Fruit fly (Drosophila melanogaster) whole organism, embryonic: ENCODE data around the gene sesB.

ENCODE experiments used
- Bdp1 ChIP-seq: fragments of 200-800 bp; sonication (Bioruptor generic); optimal IDR thresholded peaks from 3 replicates; lab custom pipeline; 2016; ENCODE audit warnings: missing biosample characterization, missing genetic modification characterization
- CG10274 ChIP-seq: fragments of 200-800 bp; sonication (Bioruptor generic); optimal IDR thresholded peaks from 3 replicates; lab custom pipeline; 2017; ENCODE audit warnings: missing biosample characterization, mild to moderate bottlenecking, missing genetic modification characterization
- CG10654 ChIP-seq: fragments of 200-800 bp; sonication (Bioruptor generic); optimal IDR thresholded peaks from 2 replicates; lab custom pipeline; 2016; ENCODE audit warnings: missing biosample characterization, missing genetic modification characterization
- CG11085 ChIP-seq: fragments of 200-800 bp; sonication (Bioruptor generic); IDR thresholded peaks from 2 replicates; pipeline ENCODE4 v1.3.6; 2022; ENCODE audit warnings: missing biosample characterization, missing genetic modification characterization
- CG11398 ChIP-seq: fragments of 200-800 bp; sonication (Bioruptor generic); optimal IDR thresholded peaks from 2 replicates; lab custom pipeline; 2016; ENCODE audit warnings: missing biosample characterization, missing genetic modification characterization
- CG16813 ChIP-seq: fragments of 200-800 bp; sonication (Bioruptor generic); IDR thresholded peaks from 3 replicates; pipeline ENCODE4 v1.3.6; 2022; ENCODE audit warnings: missing biosample characterization, missing genetic modification characterization; ENCODE audit not compliant: partially characterized antibody
- CG17328 ChIP-seq: fragments of 200-800 bp; sonication (Bioruptor generic); IDR thresholded peaks from 2 replicates; pipeline ENCODE4 v1.3.6; 2022; ENCODE audit warnings: missing biosample characterization, missing genetic modification characterization
- CG18476 ChIP-seq: fragments of 200-800 bp; sonication (Bioruptor generic); optimal IDR thresholded peaks from 2 replicates; lab custom pipeline; 2016; ENCODE audit warnings: missing biosample characterization, mild to moderate bottlenecking, missing genetic modification characterization
- CG2129 ChIP-seq: fragments of 200-800 bp; sonication (Bioruptor generic); IDR thresholded peaks from 2 replicates; pipeline ENCODE4 v1.3.6; 2022; ENCODE audit warnings: missing biosample characterization, missing genetic modification characterization; ENCODE audit not compliant: partially characterized antibody
- CG2712 ChIP-seq: fragments of 200-800 bp; optimal IDR thresholded peaks from 3 replicates; lab custom pipeline; 2019; ENCODE audit warnings: missing biosample characterization, mild to moderate bottlenecking, missing genetic modification characterization, moderate library complexity
- CG32767 ChIP-seq: fragments of 200-800 bp; sonication (Bioruptor generic); IDR thresholded peaks from 2 replicates; pipeline ENCODE4 v1.3.6; 2022; ENCODE audit warnings: missing biosample characterization, missing genetic modification characterization
- CG3407 ChIP-seq: fragments of 200-800 bp; sonication (Bioruptor generic); optimal IDR thresholded peaks from 2 replicates; lab custom pipeline; 2018; ENCODE audit warnings: missing biosample characterization, mild to moderate bottlenecking, missing genetic modification characterization
- CG42726 ChIP-seq: fragments of 200-800 bp; sonication (Bioruptor generic); IDR thresholded peaks from 2 replicates; pipeline ENCODE4 v1.3.6; 2022; ENCODE audit warnings: missing biosample characterization, missing genetic modification characterization; ENCODE audit not compliant: partially characterized antibody
- CG4424 ChIP-seq: fragments of 200-800 bp; sonication (Bioruptor generic); optimal IDR thresholded peaks from 3 replicates; lab custom pipeline; 2016; ENCODE audit warnings: missing biosample characterization, missing genetic modification characterization
- CG4617 ChIP-seq: fragments of 200-800 bp; sonication (Bioruptor generic); optimal IDR thresholded peaks from 3 replicates; lab custom pipeline; 2016; ENCODE audit warnings: missing biosample characterization, missing genetic modification characterization, borderline replicate concordance
- CG4820 ChIP-seq: fragments of 200-800 bp; sonication (Bioruptor generic); optimal IDR thresholded peaks from 3 replicates; lab custom pipeline; 2016; ENCODE audit warnings: missing biosample characterization, missing genetic modification characterization
- CG7987 ChIP-seq: fragments of 200-800 bp; sonication (Bioruptor generic); optimal IDR thresholded peaks from 2 replicates; lab custom pipeline; 2018; ENCODE audit warnings: missing biosample characterization, mild to moderate bottlenecking, missing genetic modification characterization, moderate library complexity
- CG8478 ChIP-seq: fragments of >200 bp; optimal IDR thresholded peaks from 2 replicates; lab custom pipeline; 2018
- CG8765 ChIP-seq: fragments of 200-800 bp; sonication (Bioruptor generic); IDR thresholded peaks from 2 replicates; pipeline ENCODE4 v1.3.6; 2022; ENCODE audit warnings: missing biosample characterization, missing genetic modification characterization
- CG9727 ChIP-seq: fragments of 200-800 bp; sonication (Bioruptor generic); optimal IDR thresholded peaks from 3 replicates; lab custom pipeline; 2017; ENCODE audit warnings: missing biosample characterization, mild to moderate bottlenecking, missing genetic modification characterization
- CkIIα-i1 ChIP-seq: fragments of 200-800 bp; sonication (Bioruptor generic); IDR thresholded peaks from 2 replicates; pipeline ENCODE4 v1.3.6; 2022; ENCODE audit warnings: missing biosample characterization, missing genetic modification characterization
- Dek ChIP-seq: fragments of 200-800 bp; sonication (Bioruptor generic); optimal IDR thresholded peaks from 3 replicates; lab custom pipeline; 2019; ENCODE audit warnings: missing biosample characterization, mild to moderate bottlenecking, missing genetic modification characterization, moderate library complexity
- Hey ChIP-seq: fragments of 200-800 bp; sonication (Bioruptor generic); optimal IDR thresholded peaks from 3 replicates; lab custom pipeline; 2018; ENCODE audit warnings: missing biosample characterization, mild to moderate bottlenecking, missing genetic modification characterization
- Hmr ChIP-seq: fragments of 200-800 bp; sonication (Bioruptor generic); optimal IDR thresholded peaks from 3 replicates; lab custom pipeline; 2017; ENCODE audit warnings: mild to moderate bottlenecking, missing biosample characterization, missing genetic modification reagents, missing genetic modification characterization
- Jarid2 ChIP-seq: fragments of 200-800 bp; sonication (Bioruptor generic); optimal IDR thresholded peaks from 3 replicates; lab custom pipeline; 2017; ENCODE audit warnings: mild to moderate bottlenecking, missing biosample characterization, missing genetic modification reagents, missing genetic modification characterization
- Mad ChIP-seq: fragments of 200-800 bp; sonication (Bioruptor generic); optimal IDR thresholded peaks from 2 replicates; lab custom pipeline; 2016; ENCODE audit warnings: missing biosample characterization, missing genetic modification characterization
- NC2β ChIP-seq: fragments of 200-800 bp; sonication (Bioruptor generic); optimal IDR thresholded peaks from 2 replicates; lab custom pipeline; 2016; ENCODE audit warnings: missing biosample characterization, missing genetic modification characterization
- Sin3A ChIP-seq: fragments of >200 bp; optimal IDR thresholded peaks from 2 replicates; lab custom pipeline; 2018
- Sox100B ChIP-seq: fragments of 200-800 bp; sonication (Bioruptor generic); optimal IDR thresholded peaks from 3 replicates; lab custom pipeline; 2018; ENCODE audit warnings: missing biosample characterization, mild to moderate bottlenecking, missing genetic modification characterization
- Taf1 ChIP-seq: fragments of 200-800 bp; sonication (Bioruptor generic); IDR thresholded peaks from 2 replicates; pipeline ENCODE4 v1.3.6; 2022; ENCODE audit warnings: missing biosample characterization, missing genetic modification characterization
- Tbp ChIP-seq: fragments of >200 bp; optimal IDR thresholded peaks from 2 replicates; lab custom pipeline; 2018; ENCODE audit warnings: missing biosample characterization, missing genetic modification characterization
- Xrp1 ChIP-seq: fragments of 200-800 bp; sonication (Bioruptor generic); IDR thresholded peaks from 2 replicates; pipeline ENCODE4 v1.3.6; 2022; ENCODE audit warnings: missing biosample characterization, missing genetic modification characterization
- ato ChIP-seq: fragments of 200-800 bp; sonication (Bioruptor generic); IDR thresholded peaks from 2 replicates; pipeline ENCODE4 v1.3.6; 2022; ENCODE audit warnings: missing biosample characterization, missing genetic modification characterization; ENCODE audit not compliant: partially characterized antibody
- bcd ChIP-seq: fragments of 200-800 bp; sonication (Bioruptor generic); optimal IDR thresholded peaks from 2 replicates; lab custom pipeline; 2017; ENCODE audit warnings: missing biosample characterization, mild to moderate bottlenecking, missing genetic modification characterization
- caup ChIP-seq: fragments of 200-800 bp; sonication (Bioruptor generic); optimal IDR thresholded peaks from 3 replicates; lab custom pipeline; 2017; ENCODE audit warnings: missing biosample characterization, mild to moderate bottlenecking, missing genetic modification characterization, moderate library complexity; ENCODE audit not compliant: severe bottlenecking
- chinmo ChIP-seq: fragments of 200-800 bp; sonication (Bioruptor generic); IDR thresholded peaks from 4 replicates; pipeline ENCODE4 v1.3.6; 2022; ENCODE audit warnings: missing biosample characterization, missing genetic modification characterization; ENCODE audit not compliant: partially characterized antibody
- chn ChIP-seq: fragments of 200-800 bp; sonication (Bioruptor generic); optimal IDR thresholded peaks from 2 replicates; lab custom pipeline; 2016; ENCODE audit warnings: missing biosample characterization, missing genetic modification characterization
- emc ChIP-seq: fragments of 200-800 bp; sonication (Bioruptor generic); optimal IDR thresholded peaks from 2 replicates; lab custom pipeline; 2016; ENCODE audit warnings: missing biosample characterization, missing genetic modification characterization
- fd102C ChIP-seq: fragments of 200-800 bp; sonication (Bioruptor generic); optimal IDR thresholded peaks from 2 replicates; lab custom pipeline; 2018; ENCODE audit warnings: missing biosample characterization, mild to moderate bottlenecking, missing genetic modification characterization, moderate library complexity
- jumu ChIP-seq: fragments of 200-800 bp; sonication (Bioruptor generic); optimal IDR thresholded peaks from 3 replicates; lab custom pipeline; 2016; ENCODE audit warnings: missing biosample characterization, missing genetic modification characterization
- kni ChIP-seq: fragments of 200-800 bp; sonication (Bioruptor generic); optimal IDR thresholded peaks from 3 replicates; lab custom pipeline; 2017; ENCODE audit warnings: mild to moderate bottlenecking, missing biosample characterization, missing genetic modification reagents, missing genetic modification characterization
- nom ChIP-seq: fragments of 200-800 bp; sonication (Bioruptor generic); optimal IDR thresholded peaks from 2 replicates; lab custom pipeline; 2017; ENCODE audit warnings: missing biosample characterization, missing genetic modification characterization, mild to moderate bottlenecking, moderate library complexity, missing genetic modification reagents
- pb ChIP-seq: fragments of 200-800 bp; sonication (Bioruptor generic); optimal IDR thresholded peaks from 3 replicates; lab custom pipeline; 2016; ENCODE audit warnings: missing biosample characterization, missing genetic modification characterization
- sd ChIP-seq: fragments of 200-800 bp; sonication (Bioruptor generic); optimal IDR thresholded peaks from 3 replicates; lab custom pipeline; 2018; ENCODE audit warnings: missing biosample characterization, mild to moderate bottlenecking, missing genetic modification characterization, moderate library complexity
- slp2 ChIP-seq: fragments of 200-800 bp; sonication (Bioruptor generic); optimal IDR thresholded peaks from 2 replicates; lab custom pipeline; 2016; ENCODE audit warnings: missing biosample characterization, missing genetic modification characterization
- so ChIP-seq: fragments of 200-800 bp; sonication (Bioruptor generic); IDR thresholded peaks from 3 replicates; pipeline ENCODE4 v1.3.6; 2022; ENCODE audit warnings: missing biosample characterization, missing genetic modification characterization
- stwl ChIP-seq: fragments of 200-800 bp; sonication (Bioruptor generic); optimal IDR thresholded peaks from 3 replicates; lab custom pipeline; 2018; ENCODE audit warnings: missing biosample characterization, mild to moderate bottlenecking, missing genetic modification characterization, moderate library complexity
- sug ChIP-seq: fragments of 200-800 bp; optimal IDR thresholded peaks from 2 replicates; lab custom pipeline; 2019; ENCODE audit warnings: missing biosample characterization, mild to moderate bottlenecking, missing genetic modification characterization, moderate library complexity
- tap ChIP-seq: fragments of 200-800 bp; optimal IDR thresholded peaks from 3 replicates; lab custom pipeline; 2019; ENCODE audit warnings: missing biosample characterization, mild to moderate bottlenecking, missing genetic modification characterization, moderate library complexity
- tgo ChIP-seq: fragments of 200-800 bp; sonication (Bioruptor generic); IDR thresholded peaks from 3 replicates; pipeline ENCODE4 v1.3.6; 2022; ENCODE audit warnings: missing biosample characterization, missing genetic modification characterization
- z ChIP-seq: fragments of 200-800 bp; sonication (Bioruptor generic); IDR thresholded peaks from 3 replicates; pipeline ENCODE4 v1.3.6; 2022; ENCODE audit warnings: missing biosample characterization, missing genetic modification characterization

Gene sesB

DNA sequence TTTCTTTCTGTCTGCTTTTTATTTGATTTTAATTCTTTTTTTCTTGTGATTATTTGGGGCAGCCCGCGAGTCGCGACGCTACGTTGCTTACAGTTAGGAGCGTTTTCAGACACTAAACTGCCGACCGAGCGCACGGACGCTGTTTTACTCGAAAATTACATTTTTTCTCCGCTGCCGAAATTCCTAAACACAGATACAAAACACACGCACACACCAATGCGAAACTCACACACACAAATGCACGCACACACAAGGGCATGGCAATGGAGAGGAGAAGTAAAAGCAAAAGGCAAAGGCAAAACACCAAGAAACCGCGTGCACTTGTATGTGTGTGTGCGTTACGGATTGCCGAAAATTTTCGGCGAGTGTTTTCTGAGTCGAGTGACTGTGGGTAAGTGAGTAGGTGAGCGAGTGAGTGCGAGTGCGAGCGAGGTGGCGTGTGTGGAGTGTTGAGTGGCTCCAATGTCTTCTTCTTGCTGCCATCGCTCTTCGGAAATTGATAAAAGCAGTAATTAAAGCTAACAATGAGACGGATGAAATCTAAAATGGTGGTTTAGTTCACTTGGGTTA lies 28.8 kb upstream of the sesB start (continued):
- TF ChIP-seq CG18476 (GFP tag; lab: Kevin White, UChicago) (no peak), CG42726 (no peak), CG8765 (GFP tag; lab: Robert Waterston, UW) (0 out of 2 replicates have a peak, but pooled peaks have one; percentile 13), CG10654 (no peak), Xrp1 (GFP tag; lab: Robert Waterston, UW) (no peak), CG11398 (no peak), Dek (tag; lab: Kevin White, UChicago) (no peak), tgo (GFP tag; lab: Robert Waterston, UW) (no peak), CG4424 (no peak), CG4820 (GFP tag; lab: Kevin White, UChicago) (no peak), CG3407 (GFP tag; lab: Kevin White, UChicago) (no peak), CkIIα-i1 (GFP tag; lab: Robert Waterston, UW) (no peak), Jarid2 (peak; percentile 88), CG2129 (GFP tag; lab: Robert Waterston, UW) (no peak), bcd (GFP tag; lab: Kevin White, UChicago) (no peak), CG32767 (0 out of 2 replicates have a peak, but pooled peaks have one; percentile 10), jumu (GFP tag; lab: Kevin White, UChicago) (no peak), Taf1 (no peak), CG10274 (GFP tag; lab: Kevin White, UChicago) (no peak), Bdp1 (no peak), sug (tag; lab: Kevin White, UChicago) (peak; percentile 37), chn (GFP tag; lab: Kevin White, UChicago) (no peak), tap (no peak), stwl (tag; lab: Kevin White, UChicago) (no peak), CG2712 (tag; lab: Kevin White, UChicago) (no peak), CG9727 (GFP tag; lab: Kevin White, UChicago) (no peak), fd102C (GFP tag; lab: Kevin White, UChicago) (no peak), CG4617 (GFP tag; lab: Kevin White, UChicago) (no peak), caup (GFP tag; lab: Kevin White, UChicago) (no peak), Sin3A (lab: Kevin White, UChicago) (no peak), CG7987 (GFP tag; lab: Kevin White, UChicago) (peak; percentile 50), sd (tag; lab: Kevin White, UChicago) (peak; percentile 98), kni (GFP tag; lab: Kevin White, UChicago) (peak; percentile 13), Hey (tag; lab: Kevin White, UChicago) (peak; percentile 13), nom (no peak), Tbp (no peak), Mad (no peak), CG8478 (lab: Kevin White, UChicago) (peak; percentile 92), NC2β (no peak), z (GFP tag; lab: Robert Waterston, UW) (peak; percentile 100), CG16813 (no peak), CG11085 (no peak), slp2 (GFP tag; lab: Kevin White, UChicago) (no peak), pb (GFP tag; lab: Kevin White, UChicago) (no peak), ato (GFP tag; lab: Robert Waterston, UW) (peak; percentile 32; the same call in 1 of the 2 replicates), so (GFP tag; lab: Robert Waterston, UW) (peak; percentile 17; the same call in 1 of the 3 replicates), chinmo (GFP tag; lab: Robert Waterston, UW) (peak; percentile 95), Sox100B (GFP tag; lab: Kevin White, UChicago) (no peak), emc (GFP tag; lab: Kevin White, UChicago) (no peak), Hmr (peak; percentile 10), CG17328 (0 out of 2 replicates have a peak, but pooled peaks have one; percentile 16)
